Worm (Caenorhabditis elegans): ENCODE results near the gene best-9.

best-9 gene

DNA sequence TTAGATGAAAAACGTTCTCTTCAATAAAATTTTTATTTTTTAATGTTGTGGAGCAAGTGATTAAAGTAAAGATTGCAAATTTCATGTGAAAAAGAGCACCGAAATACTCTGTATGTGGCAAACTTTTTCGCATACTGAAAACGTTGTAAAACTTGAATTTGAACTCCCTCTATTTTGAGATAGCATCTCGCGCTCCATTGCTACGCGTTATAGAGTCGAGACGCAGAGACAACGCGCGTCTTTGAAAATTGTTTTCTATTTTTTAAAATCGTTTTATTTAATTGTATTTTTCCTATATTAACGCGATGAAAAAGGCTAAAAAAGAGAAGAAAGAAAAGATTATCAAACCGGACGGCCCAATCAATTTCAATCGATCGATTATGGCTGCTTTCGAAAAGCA is 11.9 kb upstream of the best-9 start, which contains the start of gene fan-1:
Gene fan-1 (plus strand): TSS at position 78 of the 400 bp plus-strand sequence.
- peak; percentile 31 for TF ChIP-seq nhr-90 (tag; optimal IDR thresholded peaks at IDR 0.05; ENCODE audit: poor library complexity)
- TF ChIP-seq skn-1 (tag; optimal IDR thresholded peaks at IDR 0.05) = peak; percentile 74
- TF ChIP-seq pax-3 (tag; optimal IDR thresholded peaks at IDR 0.05) = no peak
- TF ChIP-seq lir-3 (tag; optimal IDR thresholded peaks at IDR 0.05; ENCODE audit: poor library complexity) = no peak
- no peak for TF ChIP-seq C34B4.2 (tag; optimal IDR thresholded peaks at IDR 0.05)
- peak; percentile 83 for TF ChIP-seq nhr-71 (tag; optimal IDR thresholded peaks at IDR 0.05)
- no peak for TF ChIP-seq ztf-11 (tag; optimal IDR thresholded peaks at IDR 0.05)
- TF ChIP-seq C04F5.9 (tag; optimal IDR thresholded peaks at IDR 0.05) = no peak
- TF ChIP-seq hlh-4 (tag; optimal IDR thresholded peaks at IDR 0.05) = no peak
- TF ChIP-seq C16A3.4 (tag; optimal IDR thresholded peaks at IDR 0.05) = peak; percentile 48
- TF ChIP-seq aha-1 (tag; optimal IDR thresholded peaks at IDR 0.05) = no peak
- peak; percentile 53 for TF ChIP-seq dsc-1 (tag; optimal IDR thresholded peaks at IDR 0.05)
- peak; percentile 74 for TF ChIP-seq nhr-47 (tag; optimal IDR thresholded peaks at IDR 0.05)
- TF ChIP-seq mab-9 (GFP tag; IDR thresholded peaks at IDR 0.05) = no peak
- TF ChIP-seq fos-1 (tag; optimal IDR thresholded peaks at IDR 0.05) = peak; percentile 49
- no peak for TF ChIP-seq egl-27 (tag; optimal IDR thresholded peaks at IDR 0.05)
- TF ChIP-seq ceh-88 (GFP tag; IDR thresholded peaks at IDR 0.05) = no peak
- no peak for TF ChIP-seq nhr-11 (tag; optimal IDR thresholded peaks at IDR 0.05)
- TF ChIP-seq zag-1 (tag; optimal IDR thresholded peaks at IDR 0.05) = no peak
- TF ChIP-seq unc-86 (tag; optimal IDR thresholded peaks at IDR 0.05) = peak; percentile 48
- no peak for TF ChIP-seq tlp-1 (tag; optimal IDR thresholded peaks at IDR 0.05)
- peak; percentile 2 for TF ChIP-seq nhr-77 (tag; optimal IDR thresholded peaks at IDR 0.05)
- TF ChIP-seq efl-1 (optimal IDR thresholded peaks at IDR 0.05) = peak; percentile 94 to 98
- peak; percentile 98 to 100 for TF ChIP-seq efl-1 (GFP tag; optimal IDR thresholded peaks at IDR 0.05 in 1 of 2)
- peak; percentile 6 for TF ChIP-seq snpc-4 (tag; optimal IDR thresholded peaks at IDR 0.05)
- TF ChIP-seq mdl-1 (tag; optimal IDR thresholded peaks at IDR 0.05) = peak in 1 of 2 experiments; percentile 39
- peak; percentile 77 for TF ChIP-seq nhr-20 (tag; optimal IDR thresholded peaks at IDR 0.05)
- TF ChIP-seq unc-98 (GFP tag; IDR thresholded peaks at IDR 0.05) = no peak
- TF ChIP-seq lin-14 (GFP tag; optimal IDR thresholded peaks at IDR 0.05) = peak; percentile 62
- no peak for TF ChIP-seq fkh-10 (GFP tag; optimal IDR thresholded peaks at IDR 0.05)
- no peak for TF ChIP-seq Y116A8C.19 (tag; optimal IDR thresholded peaks at IDR 0.05; ENCODE audit: borderline replicate concordance)
- TF ChIP-seq nhr-76 (tag; optimal IDR thresholded peaks at IDR 0.05) = no peak
- TF ChIP-seq nhr-237 (tag; optimal IDR thresholded peaks at IDR 0.05) = no peak
- peak; percentile 55 for TF ChIP-seq lin-15B (tag; optimal IDR thresholded peaks at IDR 0.05)
- no peak for TF ChIP-seq zip-4 (GFP tag; optimal IDR thresholded peaks at IDR 0.05)
- TF ChIP-seq ceh-63 (GFP tag; optimal IDR thresholded peaks at IDR 0.05) = no peak
- peak; percentile 43 to 74 (median 49) for TF ChIP-seq ceh-82 (tag; optimal IDR thresholded peaks at IDR 0.05)
- peak; percentile 0 for TF ChIP-seq lin-39 (tag; optimal IDR thresholded peaks at IDR 0.05)
- no peak for TF ChIP-seq ama-1 (optimal IDR thresholded peaks at IDR 0.05)
- TF ChIP-seq nhr-19 (GFP tag; conservative IDR thresholded peaks at IDR 0.05) = peak; percentile 47
- TF ChIP-seq sup-37 (GFP tag; optimal IDR thresholded peaks at IDR 0.05) = no peak
- TF ChIP-seq unc-62 (GFP tag; optimal IDR thresholded peaks at IDR 0.05) = no peak
- peak; percentile 96 to 97 (median 96) for TF ChIP-seq dpl-1 (GFP tag; optimal IDR thresholded peaks at IDR 0.05)
- TF ChIP-seq nhr-12 (tag; optimal IDR thresholded peaks at IDR 0.05) = no peak
- no peak for TF ChIP-seq pqm-1 (tag; optimal IDR thresholded peaks at IDR 0.05)
- TF ChIP-seq sptf-1 (tag; optimal IDR thresholded peaks at IDR 0.05) = no peak
- peak; percentile 63 for TF ChIP-seq tbx-2 (tag; optimal IDR thresholded peaks at IDR 0.05)
- no peak for TF ChIP-seq nhr-84 (tag; optimal IDR thresholded peaks at IDR 0.05)
- TF ChIP-seq irx-1 (tag; optimal IDR thresholded peaks at IDR 0.05) = peak; percentile 30
- TF ChIP-seq mef-2 (tag; optimal IDR thresholded peaks at IDR 0.05) = no peak
- TF ChIP-seq blmp-1 (tag; optimal IDR thresholded peaks at IDR 0.05) = peak; percentile 42
- peak; percentile 63 for TF ChIP-seq swsn-7 (tag; optimal IDR thresholded peaks at IDR 0.05)
- peak; percentile 71 to 87 for TF ChIP-seq lsy-2 (tag; optimal IDR thresholded peaks at IDR 0.05)
- peak; percentile 58 for TF ChIP-seq xbp-1 (tag; optimal IDR thresholded peaks at IDR 0.05)
- TF ChIP-seq elt-2 (tag; optimal IDR thresholded peaks at IDR 0.05) = no peak

All from whole organism, L1 larva.